Fruit fly (Drosophila melanogaster): Measurements from ENCODE around the gene Hcf.

The Hcf gene

dm6 chr4:359759-360290 is at the start of gene Hcf:
Hcf (plus strand) TSS chr4:359938.
- TF ChIP-seq psq (optimal IDR thresholded peaks at IDR 0.05) = no peak
- TF ChIP-seq h (optimal IDR thresholded peaks at IDR 0.05) = no peak
- TF ChIP-seq Myc (optimal IDR thresholded peaks at IDR 0.05) = no peak
- no peak for TF ChIP-seq ttk (optimal IDR thresholded peaks at IDR 0.05)
- TF ChIP-seq insv (optimal IDR thresholded peaks at IDR 0.05) = no peak
- TF ChIP-seq Sin3A (optimal IDR thresholded peaks at IDR 0.05) = no peak

dm6 chr4:310670-311069 is 49.1 kb upstream of the Hcf start:
- TF ChIP-seq Myc (optimal IDR thresholded peaks at IDR 0.05) (no peak), ttk (optimal IDR thresholded peaks at IDR 0.05) (no peak), Sin3A (optimal IDR thresholded peaks at IDR 0.05) (no peak), h (optimal IDR thresholded peaks at IDR 0.05) (no peak), psq (optimal IDR thresholded peaks at IDR 0.05) (no peak), insv (optimal IDR thresholded peaks at IDR 0.05) (no peak)

- TF ChIP-seq Sin3A (optimal IDR thresholded peaks at IDR 0.05) = no peak
- no peak for TF ChIP-seq h (optimal IDR thresholded peaks at IDR 0.05)
- TF ChIP-seq ttk (optimal IDR thresholded peaks at IDR 0.05) = no peak
- TF ChIP-seq insv (optimal IDR thresholded peaks at IDR 0.05) = no peak
- TF ChIP-seq psq (optimal IDR thresholded peaks at IDR 0.05) = no peak
- TF ChIP-seq Myc (optimal IDR thresholded peaks at IDR 0.05) = no peak
Measured at dm6 chr4:313696-314104, 46.0 kb upstream of the Hcf start, which contains the start of gene Zip102B. Zip102B (minus strand) TSS chr4:314087.

- TF ChIP-seq psq (optimal IDR thresholded peaks at IDR 0.05) (no peak), Myc (optimal IDR thresholded peaks at IDR 0.05) (no peak)
Measured at dm6 chr4:314672-315266, 45.0 kb upstream of the Hcf start, which contains the start of gene Rnf11. Rnf11 (plus strand) TSS chr4:314923.

dm6 chr4:315322-315721 is 44.4 kb upstream of the Hcf start:
- no peak for TF ChIP-seq Sin3A (optimal IDR thresholded peaks at IDR 0.05)

dm6 chr4:318795-319194 is 40.9 kb upstream of the Hcf start:
- TF ChIP-seq ttk (optimal IDR thresholded peaks at IDR 0.05) (no peak), Myc (optimal IDR thresholded peaks at IDR 0.05) (no peak), h (optimal IDR thresholded peaks at IDR 0.05) (no peak), psq (optimal IDR thresholded peaks at IDR 0.05) (no peak), Sin3A (optimal IDR thresholded peaks at IDR 0.05) (no peak), insv (optimal IDR thresholded peaks at IDR 0.05) (no peak)

- TF ChIP-seq Myc (optimal IDR thresholded peaks at IDR 0.05) (no peak), Sin3A (optimal IDR thresholded peaks at IDR 0.05) (no peak)
Measured at dm6 chr4:329119-329518, 30.6 kb upstream of the Hcf start.

- TF ChIP-seq Sin3A (optimal IDR thresholded peaks at IDR 0.05) = no peak
- no peak for TF ChIP-seq ttk (optimal IDR thresholded peaks at IDR 0.05)
- TF ChIP-seq Myc (optimal IDR thresholded peaks at IDR 0.05) = no peak
- no peak for TF ChIP-seq psq (optimal IDR thresholded peaks at IDR 0.05)
- no peak for TF ChIP-seq insv (optimal IDR thresholded peaks at IDR 0.05)
- no peak for TF ChIP-seq h (optimal IDR thresholded peaks at IDR 0.05)
Measured at dm6 chr4:332268-332667, 27.5 kb upstream of the Hcf start.

DNA sequence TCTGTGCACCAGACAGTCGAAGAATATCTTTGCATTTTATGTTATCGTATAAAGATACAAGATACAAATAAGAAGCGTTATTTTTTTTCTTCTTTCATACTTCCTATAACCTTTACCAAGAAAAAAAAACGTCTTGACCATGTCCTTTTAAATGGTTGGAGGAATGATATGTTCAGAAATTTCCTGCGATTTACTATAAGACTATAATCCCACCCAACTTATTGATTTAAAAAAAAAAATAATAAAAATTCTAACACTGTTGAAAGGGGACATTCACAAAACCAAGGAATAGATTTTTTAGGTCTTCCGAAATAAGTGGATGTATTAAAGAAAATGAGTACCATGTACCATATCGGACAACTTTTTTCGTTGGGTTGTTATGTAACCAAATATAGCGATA is 23.7 kb upstream of the Hcf start:
- TF ChIP-seq psq (optimal IDR thresholded peaks at IDR 0.05) = no peak

DNA sequence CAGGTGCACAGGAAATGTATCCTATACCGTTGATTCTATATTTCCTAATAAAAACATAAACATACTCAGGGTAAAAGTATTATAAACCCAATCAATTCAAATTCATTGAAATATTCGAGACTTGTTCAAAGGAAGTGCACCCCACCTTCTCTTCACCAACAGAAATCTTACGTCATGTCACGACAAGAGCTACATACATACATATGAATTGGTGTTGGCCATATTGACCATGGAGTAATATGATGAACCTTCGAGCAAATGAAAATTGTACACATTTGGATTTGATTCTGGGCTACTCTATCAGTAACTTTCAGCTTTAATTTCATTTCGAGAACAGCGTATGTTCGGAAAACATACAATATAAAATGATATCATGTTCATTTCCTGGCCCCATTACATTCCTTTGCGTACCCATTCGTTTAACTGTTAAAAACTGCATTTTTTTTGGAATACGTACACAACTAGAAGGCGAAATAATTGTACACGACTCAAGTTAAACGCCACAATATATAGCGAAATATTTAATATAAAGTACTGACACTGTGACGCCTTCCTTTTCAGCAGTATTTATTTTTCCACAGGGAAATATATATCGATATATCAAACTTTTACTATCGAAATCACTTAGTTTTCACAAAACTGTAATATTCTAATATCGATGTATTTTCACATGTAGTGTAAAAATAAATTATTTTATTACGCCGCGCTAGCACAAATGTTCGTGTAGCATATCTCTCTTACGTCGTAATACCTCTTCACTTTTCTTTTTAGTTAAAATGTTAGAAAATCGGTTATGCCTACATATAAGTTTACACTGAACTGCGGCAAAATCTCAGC is 1.4 kb upstream of the Hcf start, which contains the start of gene PMCA:
PMCA (minus strand) TSS at position 825 of the 837 bp plus-strand sequence.
- no peak for TF ChIP-seq Sin3A (optimal IDR thresholded peaks at IDR 0.05)
- TF ChIP-seq h (optimal IDR thresholded peaks at IDR 0.05) = no peak
- no peak for TF ChIP-seq ttk (optimal IDR thresholded peaks at IDR 0.05)

- TF ChIP-seq psq (optimal IDR thresholded peaks at IDR 0.05) = no peak
Measured at dm6 chr4:358930-359268, 839 bp upstream of the Hcf start.

- no peak for TF ChIP-seq Myc (optimal IDR thresholded peaks at IDR 0.05)
- TF ChIP-seq Sin3A (optimal IDR thresholded peaks at IDR 0.05) = no peak
- no peak for TF ChIP-seq ttk (optimal IDR thresholded peaks at IDR 0.05)
- TF ChIP-seq insv (optimal IDR thresholded peaks at IDR 0.05) = no peak
- TF ChIP-seq h (optimal IDR thresholded peaks at IDR 0.05) = no peak
- no peak for TF ChIP-seq psq (optimal IDR thresholded peaks at IDR 0.05)
Measured at dm6 chr4:379142-379541, 19.4 kb downstream of the Hcf start.

DNA sequence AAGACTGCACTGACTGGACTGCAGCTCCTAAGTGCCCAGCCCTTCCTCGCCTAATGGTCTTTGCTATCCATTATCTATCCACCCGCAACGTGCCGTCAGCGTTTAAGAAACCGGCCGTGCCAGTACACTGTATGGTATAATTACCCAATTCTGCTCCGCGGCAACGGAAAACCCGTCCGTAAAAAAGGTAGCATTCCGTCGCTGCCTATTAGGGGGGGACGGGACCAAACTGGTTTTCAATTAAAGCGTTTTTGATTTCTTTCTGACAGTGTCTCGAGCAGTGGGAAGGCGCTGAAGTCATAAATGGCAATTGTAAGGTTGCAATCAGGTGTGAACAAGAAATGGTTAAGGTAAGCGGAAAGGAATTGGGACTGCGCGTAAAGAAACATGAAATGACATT is 20.7 kb downstream of the Hcf start:
- TF ChIP-seq h (optimal IDR thresholded peaks at IDR 0.05) (no peak), Myc (optimal IDR thresholded peaks at IDR 0.05) (no peak), Sin3A (optimal IDR thresholded peaks at IDR 0.05) (no peak), insv (optimal IDR thresholded peaks at IDR 0.05) (no peak)

DNA sequence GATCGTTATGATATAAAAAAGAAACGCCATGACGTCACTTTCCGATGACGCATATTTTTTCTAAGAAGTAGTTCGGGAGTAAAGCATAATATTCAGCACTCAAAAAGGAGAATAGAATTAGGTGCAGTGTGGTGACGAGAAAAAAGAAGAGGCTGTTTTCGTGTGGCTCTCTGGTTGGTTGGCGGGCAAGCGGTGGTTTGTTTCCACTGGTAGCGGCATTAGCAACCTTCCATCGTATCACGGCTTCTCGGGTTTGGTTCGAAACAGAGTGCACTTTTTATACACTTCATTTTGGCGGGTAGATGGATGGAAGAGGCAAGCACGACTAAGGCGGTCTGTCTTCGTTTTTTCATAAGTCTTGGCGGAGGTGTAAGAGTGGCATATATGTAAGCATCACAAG is 24.8 kb downstream of the Hcf start:
- TF ChIP-seq Sin3A (optimal IDR thresholded peaks at IDR 0.05) (no peak), ttk (optimal IDR thresholded peaks at IDR 0.05) (no peak), h (optimal IDR thresholded peaks at IDR 0.05) (no peak), insv (optimal IDR thresholded peaks at IDR 0.05) (no peak), psq (optimal IDR thresholded peaks at IDR 0.05) (no peak), Myc (optimal IDR thresholded peaks at IDR 0.05) (no peak)
